Worm (Caenorhabditis elegans): ENCODE results near the gene btb-22.

- TF ChIP-seq Y105C5A.15 (GFP tag; IDR thresholded peaks at IDR 0.05) (no peak), ZK546.5 (tag; optimal IDR thresholded peaks at IDR 0.05) (no peak), cey-2 (tag; optimal IDR thresholded peaks at IDR 0.05; ENCODE audit: borderline replicate concordance, insufficient read depth) (no peak), nhr-25 (tag; optimal IDR thresholded peaks at IDR 0.05; ENCODE audit: borderline replicate concordance, insufficient read depth) (no peak), nhr-77 (tag; optimal IDR thresholded peaks at IDR 0.05) (no peak)
These were observed 24.6 kb upstream of the btb-22 start, which contains the start of gene F02E11.3 for ce11 chrII:3274923-3275322.
